Worm (Caenorhabditis elegans) whole organism, young adult: Measurements from ENCODE around the gene nhr-40.

Experiments used
- B0019.2 ChIP-seq: fragments of 200-800 bp; sonication (Bioruptor generic); conservative IDR thresholded peaks from 2 replicates; pipeline ENCODE4 v1.3.6; 2022; ENCODE audit warnings: missing genetic modification reagents, missing genetic modification characterization, missing compliant biosample characterization
- B0261.1 ChIP-seq: sonication (generic microtip); optimal IDR thresholded peaks from 2 replicates; lab custom pipeline; 2016; ENCODE audit warnings: mild to moderate bottlenecking, missing genetic modification characterization, moderate library complexity, missing compliant biosample characterization
- C06A6.2 ChIP-seq: fragments of 200-800 bp; sonication (Bioruptor generic); conservative IDR thresholded peaks from 2 replicates; pipeline ENCODE4 v1.3.6; 2022; ENCODE audit warnings: missing genetic modification characterization, missing compliant biosample characterization
- D2030.7 ChIP-seq: fragments of 200-800 bp; sonication (Bioruptor generic); IDR thresholded peaks from 2 replicates; pipeline ENCODE4 v1.3.6; 2022; ENCODE audit warnings: missing genetic modification reagents, missing genetic modification characterization, missing compliant biosample characterization
- F10E7.11 ChIP-seq: sonication (generic microtip); optimal IDR thresholded peaks from 2 replicates; lab custom pipeline; 2017; ENCODE audit warnings: mild to moderate bottlenecking, missing genetic modification characterization, moderate library complexity, missing compliant biosample characterization
- F22D6.2 ChIP-seq: sonication (generic microtip); optimal IDR thresholded peaks from 2 replicates; lab custom pipeline; 2016; ENCODE audit warnings: mild to moderate bottlenecking, missing genetic modification characterization, missing compliant biosample characterization
- F33H1.4 ChIP-seq: fragments of 200-800 bp; sonication (Bioruptor generic); IDR thresholded peaks from 2 replicates; pipeline ENCODE4 v1.3.6; 2022; ENCODE audit warnings: missing genetic modification reagents, missing genetic modification characterization, missing compliant biosample characterization
- F39B2.1 ChIP-seq: fragments of 200-800 bp; sonication (Bioruptor generic); IDR thresholded peaks from 2 replicates; pipeline ENCODE4 v1.3.6; 2022; ENCODE audit warnings: missing genetic modification reagents, missing genetic modification characterization, missing compliant biosample characterization
- F49E8.2 ChIP-seq: sonication (generic microtip); optimal IDR thresholded peaks from 3 replicates; lab custom pipeline; 2017; ENCODE audit warnings: missing genetic modification characterization, mild to moderate bottlenecking, missing compliant biosample characterization, antibody characterized with exemption, moderate library complexity; ENCODE audit not compliant: insufficient read depth
- K11D2.4 ChIP-seq: fragments of 200-800 bp; sonication (Bioruptor generic); IDR thresholded peaks from 2 replicates; pipeline ENCODE4 v1.3.6; 2022; ENCODE audit warnings: missing genetic modification reagents, missing genetic modification characterization, missing compliant biosample characterization
- K12H6.12 ChIP-seq: fragments of 200-800 bp; sonication (Bioruptor generic); optimal IDR thresholded peaks from 2 replicates; lab custom pipeline; 2018; ENCODE audit warnings: mild to moderate bottlenecking, missing genetic modification characterization, missing compliant biosample characterization
- T07F8.4 ChIP-seq: sonication (generic microtip); optimal IDR thresholded peaks from 2 replicates; lab custom pipeline; 2016; ENCODE audit warnings: mild to moderate bottlenecking, missing genetic modification characterization, moderate library complexity, missing compliant biosample characterization
- Y79H2A.3 ChIP-seq: fragments of 200-800 bp; sonication (Bioruptor generic); conservative IDR thresholded peaks from 2 replicates; pipeline ENCODE4 v1.3.6; 2022; ENCODE audit warnings: missing genetic modification reagents, missing genetic modification characterization, missing compliant biosample characterization
- ama-1 ChIP-seq, 3 experiments: fragments of 150-350 bp in 1 of 3; sonication (generic microtip) in 2 of 3; optimal IDR thresholded peaks; 2 replicates each; lab custom pipeline; 2014 to 2018; ENCODE audit warnings: missing biosample characterization in 2 of 3, missing genetic modification characterization in 2 of 3, missing genetic modification reagents in 2 of 3
- atf-7 ChIP-seq: sonication (generic microtip); optimal IDR thresholded peaks from 2 replicates; lab custom pipeline; 2017; ENCODE audit warnings: mild to moderate bottlenecking, missing genetic modification characterization, missing compliant biosample characterization
- attf-6 ChIP-seq: fragments of 200-800 bp; sonication (Bioruptor generic); IDR thresholded peaks from 2 replicates; pipeline ENCODE4 v1.3.6; 2022; ENCODE audit warnings: missing genetic modification reagents, missing genetic modification characterization, missing compliant biosample characterization
- bed-1 ChIP-seq: fragments of 200-800 bp; sonication (Bioruptor generic); IDR thresholded peaks from 2 replicates; pipeline ENCODE4 v1.3.6; 2022; ENCODE audit warnings: missing genetic modification reagents, missing genetic modification characterization, missing compliant biosample characterization
- ceh-100 ChIP-seq: fragments of 200-800 bp; sonication (Bioruptor generic); IDR thresholded peaks from 2 replicates; pipeline ENCODE4 v1.3.6; 2022; ENCODE audit warnings: missing genetic modification reagents, missing genetic modification characterization, missing compliant biosample characterization
- ceh-40 ChIP-seq: fragments of 200-800 bp; sonication (Bioruptor generic); IDR thresholded peaks from 2 replicates; pipeline ENCODE4 v1.3.6; 2022; ENCODE audit warnings: missing genetic modification characterization, missing compliant biosample characterization
- ceh-79 ChIP-seq: sonication (generic microtip); optimal IDR thresholded peaks from 2 replicates; lab custom pipeline; 2017; ENCODE audit warnings: mild to moderate bottlenecking, missing genetic modification characterization, missing compliant biosample characterization
- chd-7 ChIP-seq: sonication (generic microtip); optimal IDR thresholded peaks from 2 replicates; lab custom pipeline; 2016; ENCODE audit warnings: mild to moderate bottlenecking, missing genetic modification characterization, moderate library complexity, missing compliant biosample characterization
- efl-1 ChIP-seq: fragments of 150-350 bp; optimal IDR thresholded peaks from 2 replicates; lab custom pipeline; 2014; ENCODE audit warnings: missing biosample characterization, missing genetic modification reagents, missing genetic modification characterization
- fkh-3 ChIP-seq: sonication (generic microtip); optimal IDR thresholded peaks from 2 replicates; lab custom pipeline; 2016; ENCODE audit warnings: mild to moderate bottlenecking, missing genetic modification characterization, missing compliant biosample characterization
- hrde-1 ChIP-seq: sonication (generic microtip); optimal IDR thresholded peaks from 2 replicates; lab custom pipeline; 2016; ENCODE audit warnings: missing genetic modification characterization, mild to moderate bottlenecking, missing compliant biosample characterization, moderate library complexity, missing genotype, missing genetic modification reagents, borderline replicate concordance
- let-607 ChIP-seq, 2 experiments: fragments of 200-800 bp in 1 of 2; sonication (Bioruptor generic) in 1 of 2; sonication (generic microtip) in 1 of 2; optimal IDR thresholded peaks; 2 replicates each; lab custom pipeline; 2016 to 2018; ENCODE audit warnings: mild to moderate bottlenecking in 2 of 2, missing compliant biosample characterization in 2 of 2, missing genetic modification characterization in 2 of 2, moderate library complexity in 2 of 2, missing genotype in 1 of 2
- lin-35 ChIP-seq, 3 experiments: fragments of 150-350 bp in 2 of 3; sonication (generic microtip) in 1 of 3; optimal IDR thresholded peaks; 2 replicates each; lab custom pipeline; 2014 to 2018; ENCODE audit warnings: missing biosample characterization in 3 of 3, missing genetic modification characterization in 3 of 3, missing genetic modification reagents in 3 of 3
- lin-40 ChIP-seq: sonication (generic microtip); optimal IDR thresholded peaks from 2 replicates; lab custom pipeline; 2016; ENCODE audit warnings: missing genetic modification characterization, mild to moderate bottlenecking, missing compliant biosample characterization, missing genotype, missing genetic modification reagents
- lir-1 ChIP-seq: fragments of 200-800 bp; sonication (Bioruptor generic); conservative IDR thresholded peaks from 2 replicates; pipeline ENCODE4 v1.3.6; 2022; ENCODE audit warnings: missing genetic modification reagents, missing genetic modification characterization, missing compliant biosample characterization
- lsl-1 ChIP-seq: fragments of 200-800 bp; sonication (Bioruptor generic); optimal IDR thresholded peaks from 2 replicates; lab custom pipeline; 2018; ENCODE audit warnings: mild to moderate bottlenecking, missing genetic modification characterization, moderate library complexity, missing compliant biosample characterization
- madf-3 ChIP-seq: fragments of 200-800 bp; sonication (Bioruptor generic); IDR thresholded peaks from 2 replicates; pipeline ENCODE4 v1.3.6; 2022; ENCODE audit warnings: missing genetic modification reagents, missing genetic modification characterization, missing compliant biosample characterization
- madf-8 ChIP-seq: fragments of 200-800 bp; sonication (Bioruptor generic); conservative IDR thresholded peaks from 2 replicates; pipeline ENCODE4 v1.3.6; 2022; ENCODE audit warnings: missing genetic modification reagents, missing genetic modification characterization, missing compliant biosample characterization
- mel-28 ChIP-seq: sonication (generic microtip); optimal IDR thresholded peaks from 2 replicates; lab custom pipeline; 2016; ENCODE audit warnings: borderline replicate concordance, mild to moderate bottlenecking, missing genetic modification characterization, missing compliant biosample characterization
- mes-4 ChIP-seq: sonication (generic microtip); optimal IDR thresholded peaks from 2 replicates; lab custom pipeline; 2016; ENCODE audit warnings: missing genotype, missing genetic modification characterization, missing compliant biosample characterization
- mxl-1 ChIP-seq: sonication (generic microtip); optimal IDR thresholded peaks from 2 replicates; lab custom pipeline; 2016; ENCODE audit warnings: missing genetic modification characterization, missing compliant biosample characterization
- nhr-179 ChIP-seq: sonication (generic microtip); optimal IDR thresholded peaks from 2 replicates; lab custom pipeline; 2016; ENCODE audit warnings: mild to moderate bottlenecking, missing genetic modification characterization, missing compliant biosample characterization
- nhr-27 ChIP-seq: fragments of 200-800 bp; sonication (Bioruptor generic); optimal IDR thresholded peaks from 2 replicates; lab custom pipeline; 2018; ENCODE audit warnings: mild to moderate bottlenecking, missing genetic modification characterization, moderate library complexity, missing compliant biosample characterization
- pha-4 ChIP-seq: fragments of 150-350 bp; sonication (generic microtip); optimal IDR thresholded peaks from 2 replicates; lab custom pipeline; 2014; ENCODE audit warnings: missing biosample characterization, missing genetic modification reagents, missing genetic modification characterization
- repo-1 ChIP-seq: sonication (generic microtip); optimal IDR thresholded peaks from 2 replicates; lab custom pipeline; 2017; ENCODE audit warnings: mild to moderate bottlenecking, missing genetic modification characterization, missing compliant biosample characterization
- rpc-1 ChIP-seq, 2 experiments: fragments of 150-350 bp in 1 of 2; sonication (generic microtip) in 1 of 2; optimal IDR thresholded peaks; 2 replicates each; lab custom pipeline; 2014 to 2018; ENCODE audit warnings: missing biosample characterization in 1 of 2, missing genetic modification characterization in 1 of 2, missing genetic modification reagents in 1 of 2, missing genotype in 1 of 2
- sdz-38 ChIP-seq: sonication (generic microtip); optimal IDR thresholded peaks from 2 replicates; lab custom pipeline; 2016; ENCODE audit warnings: missing genotype, missing genetic modification characterization, missing compliant biosample characterization
- sea-2 ChIP-seq: fragments of 200-800 bp; sonication (Bioruptor generic); IDR thresholded peaks from 2 replicates; pipeline ENCODE4 v1.3.6; 2022; ENCODE audit warnings: missing genetic modification characterization, missing compliant biosample characterization
- snpc-1.3 ChIP-seq: sonication (generic microtip); optimal IDR thresholded peaks from 2 replicates; lab custom pipeline; 2017; ENCODE audit warnings: missing genetic modification characterization, mild to moderate bottlenecking, missing compliant biosample characterization, antibody characterized with exemption, moderate library complexity, missing genotype, missing genetic modification reagents; ENCODE audit not compliant: insufficient read depth
- xnd-1 ChIP-seq: sonication (generic microtip); optimal IDR thresholded peaks from 2 replicates; lab custom pipeline; 2016; ENCODE audit warnings: missing genotype, missing genetic modification reagents, missing genetic modification characterization, missing compliant biosample characterization
- zfh-2 ChIP-seq: fragments of 200-800 bp; sonication (Bioruptor generic); conservative IDR thresholded peaks from 2 replicates; pipeline ENCODE4 v1.3.6; 2022; ENCODE audit warnings: missing genetic modification reagents, missing genetic modification characterization, missing compliant biosample characterization
- zim-3 ChIP-seq: sonication (generic microtip); optimal IDR thresholded peaks from 2 replicates; lab custom pipeline; 2017; ENCODE audit warnings: mild to moderate bottlenecking, missing genetic modification characterization, moderate library complexity, missing compliant biosample characterization
- ztf-18 ChIP-seq: sonication (generic microtip); optimal IDR thresholded peaks from 2 replicates; lab custom pipeline; 2016; ENCODE audit warnings: missing genotype, mild to moderate bottlenecking, missing genetic modification characterization, missing compliant biosample characterization
- ztf-25 ChIP-seq: fragments of 200-800 bp; sonication (Bioruptor generic); IDR thresholded peaks from 2 replicates; pipeline ENCODE4 v1.3.6; 2022; ENCODE audit warnings: missing genetic modification reagents, missing genetic modification characterization, missing compliant biosample characterization

Gene nhr-40

DNA sequence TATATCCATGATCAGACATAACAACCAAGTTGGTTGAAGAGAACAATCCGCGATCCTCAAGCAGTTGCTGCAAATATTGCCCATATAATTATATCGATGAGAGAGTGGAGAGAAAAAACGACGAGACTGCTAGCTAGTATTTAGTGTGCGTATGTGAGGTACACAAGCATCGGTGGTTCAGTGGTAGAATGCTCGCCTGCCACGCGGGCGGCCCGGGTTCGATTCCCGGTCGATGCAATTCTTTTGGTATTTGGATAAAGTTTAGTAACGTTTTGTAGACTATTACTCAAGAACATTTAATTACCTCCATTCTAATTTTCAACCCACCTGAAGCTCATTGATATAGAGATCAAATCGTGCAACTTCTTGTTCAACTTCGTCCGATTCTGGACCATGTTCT is 19.3 kb downstream of the nhr-40 start (continued):
- TF ChIP-seq ama-1 (optimal IDR thresholded peaks at IDR 0.05; lab: Kevin White, UChicago) = no peak
- TF ChIP-seq ama-1 (GFP tag; optimal IDR thresholded peaks at IDR 0.05; lab: Kevin White, UChicago) = peak; percentile 79 to 81
- peak; percentile 61 for TF ChIP-seq T07F8.4 (tag; lab: Kevin White, UChicago)
- no peak for TF ChIP-seq F22D6.2 (tag; lab: Kevin White, UChicago)
- peak; percentile 81 for TF ChIP-seq chd-7
- TF ChIP-seq K11D2.4 (GFP tag; lab: Robert Waterston, UW) = peak; percentile 72
- TF ChIP-seq B0019.2 = peak; percentile 56; the same call in 1 of the 2 replicates
- TF ChIP-seq F33H1.4 (GFP tag; lab: Robert Waterston, UW) = peak; percentile 16; the same call in 1 of the 2 replicates
- TF ChIP-seq nhr-27 (tag; lab: Kevin White, UChicago) = no peak
- peak; percentile 64 for TF ChIP-seq hrde-1
- peak; percentile 94 for TF ChIP-seq rpc-1 (optimal IDR thresholded peaks at IDR 0.05; lab: Kevin White, UChicago)
- peak; percentile 94 for TF ChIP-seq rpc-1 (tag; optimal IDR thresholded peaks at IDR 0.05; lab: Kevin White, UChicago)
- peak; percentile 97 for TF ChIP-seq B0261.1
- no peak for TF ChIP-seq Y79H2A.3 (GFP tag; lab: Robert Waterston, UW)
- peak; percentile 55 for TF ChIP-seq mxl-1 (tag; lab: Kevin White, UChicago)
- no peak for TF ChIP-seq zfh-2 (GFP tag; lab: Robert Waterston, UW)
- peak; percentile 71 for TF ChIP-seq zim-3 (tag; lab: Kevin White, UChicago)
- TF ChIP-seq efl-1 (GFP tag; lab: Kevin White, UChicago) = no peak
- TF ChIP-seq F49E8.2 (tag; lab: Kevin White, UChicago) = no peak
- TF ChIP-seq attf-6 = peak; percentile 51; the same call in 1 of the 2 replicates
- TF ChIP-seq lir-1 = peak; percentile 63; the same call in 1 of the 2 replicates
- peak; percentile 53 for TF ChIP-seq K12H6.12
- no peak for TF ChIP-seq nhr-179
- TF ChIP-seq ceh-79 (tag; lab: Kevin White, UChicago) = peak; percentile 89
- no peak for TF ChIP-seq madf-3 (GFP tag; lab: Robert Waterston, UW)
- peak; percentile 79 for TF ChIP-seq mes-4
- TF ChIP-seq fkh-3 (tag; lab: Kevin White, UChicago) = peak; percentile 50
- TF ChIP-seq ztf-18 (tag; lab: Kevin White, UChicago) = peak; percentile 80
- TF ChIP-seq F10E7.11 (tag; lab: Kevin White, UChicago) = peak; percentile 7
- TF ChIP-seq sea-2 (GFP tag; lab: Robert Waterston, UW) = no peak
- peak in 1 of 3 experiments; percentile 67 for TF ChIP-seq lin-35 (GFP tag; optimal IDR thresholded peaks at IDR 0.05; lab: Kevin White, UChicago)
- TF ChIP-seq C06A6.2 (GFP tag; lab: Robert Waterston, UW) = no peak
- TF ChIP-seq snpc-1.3 (tag; lab: Kevin White, UChicago) = peak; percentile 64
- TF ChIP-seq bed-1 (GFP tag; lab: Robert Waterston, UW) = no peak
- TF ChIP-seq mel-28 (tag; lab: Kevin White, UChicago) = peak; percentile 45
- TF ChIP-seq lsl-1 (GFP tag; lab: Kevin White, UChicago) = no peak
- peak; percentile 82 for TF ChIP-seq D2030.7 (GFP tag; lab: Robert Waterston, UW)
- no peak for TF ChIP-seq madf-8 (GFP tag; lab: Robert Waterston, UW)
- TF ChIP-seq sdz-38 (tag; lab: Kevin White, UChicago) = no peak
- TF ChIP-seq lin-40 (tag; lab: Kevin White, UChicago) = peak; percentile 80
- peak; percentile 78; the same call in 1 of the 2 replicates for TF ChIP-seq ceh-40 (GFP tag; lab: Robert Waterston, UW)
- peak; percentile 28; the same call in 1 of the 2 replicates for TF ChIP-seq ceh-100 (GFP tag; lab: Robert Waterston, UW)
- peak; percentile 58 for TF ChIP-seq atf-7
- peak; percentile 92; the same call in 1 of the 2 replicates for TF ChIP-seq ztf-25 (GFP tag; lab: Robert Waterston, UW)
- no peak for TF ChIP-seq xnd-1 (tag; lab: Kevin White, UChicago)
- TF ChIP-seq let-607 (tag; optimal IDR thresholded peaks at IDR 0.05; lab: Kevin White, UChicago) = peak; percentile 36 to 57
- TF ChIP-seq repo-1 = peak; percentile 24
- TF ChIP-seq pha-4 (tag; lab: Kevin White, UChicago) = no peak
- no peak for TF ChIP-seq F39B2.1 (GFP tag; lab: Robert Waterston, UW)
